Worm (Caenorhabditis elegans) whole organism, L3 larva: ENCODE data around the gene pmk-2.

ENCODE experiments used
- aly-2 ChIP-seq: fragments of 150-350 bp; optimal IDR thresholded peaks from 2 replicates; lab custom pipeline; 2014; ENCODE audit warnings: missing biosample characterization, missing genetic modification characterization
- ama-1 ChIP-seq: fragments of 150-350 bp; optimal IDR thresholded peaks from 2 replicates; lab custom pipeline; 2018
- lin-15B ChIP-seq: fragments of 150-350 bp; optimal IDR thresholded peaks from 2 replicates; lab custom pipeline; 2014; ENCODE audit warnings: missing biosample characterization, missing genetic modification characterization
- nhr-12 ChIP-seq: fragments of 150-350 bp; optimal IDR thresholded peaks from 2 replicates; lab custom pipeline; 2014; ENCODE audit warnings: missing biosample characterization, missing genetic modification characterization
- nhr-237 ChIP-seq: fragments of 150-350 bp; optimal IDR thresholded peaks from 2 replicates; lab custom pipeline; 2014; ENCODE audit warnings: missing biosample characterization, missing genetic modification characterization

DNA sequence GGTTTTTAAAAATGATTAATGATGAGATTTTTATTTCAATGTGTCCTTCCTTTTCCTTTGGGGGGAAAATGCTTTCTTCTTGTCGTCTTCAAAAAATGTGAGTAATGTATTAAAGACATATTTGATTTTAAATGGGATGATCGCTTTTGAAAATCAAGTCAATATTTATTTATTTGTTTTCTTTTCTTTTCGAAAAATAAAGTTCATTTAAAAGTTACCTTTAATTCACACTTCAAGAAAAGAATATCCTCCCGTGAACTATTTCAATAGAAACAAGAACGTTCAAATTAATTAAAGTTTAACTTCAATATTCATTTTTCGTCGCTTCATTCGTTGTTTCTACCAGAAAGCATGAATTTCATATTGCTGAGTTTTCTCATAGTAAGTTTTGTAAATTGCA is 27.8 kb upstream of the pmk-2 start, which contains the start of gene irld-8:
- TF ChIP-seq ama-1 (lab: Kevin White, UChicago) (no peak), nhr-237 (no peak), aly-2 (no peak), nhr-12 (tag; lab: Kevin White, UChicago) (no peak), lin-15B (tag; lab: Kevin White, UChicago) (no peak)
